Worm (Caenorhabditis elegans) whole organism, midembryonic: ENCODE data around the gene pah-1.

Source experiments
- med-1 ChIP-seq: sonication (generic microtip); optimal IDR thresholded peaks from 2 replicates; lab custom pipeline; 2017; ENCODE audit warnings: missing genetic modification characterization, mild to moderate bottlenecking, missing compliant biosample characterization, antibody characterized with exemption, missing genetic modification reagents; ENCODE audit not compliant: insufficient read depth
- ztf-23 ChIP-seq: fragments of 200-800 bp; sonication (Bioruptor generic); IDR thresholded peaks from 2 replicates; pipeline ENCODE4 v1.3.6; 2022; ENCODE audit warnings: missing genetic modification reagents, missing genetic modification characterization, missing compliant biosample characterization

- TF ChIP-seq ztf-23 (GFP tag; lab: Robert Waterston, UW) = no peak
- no peak for TF ChIP-seq med-1
These were observed 28.6 kb downstream of the pah-1 start for ce11 chrII:8738244-8738643.
